Worm (Caenorhabditis elegans) whole organism, young adult: ENCODE data around the gene Y54G2A.41.
"Not testable (repeated sequence)": the region's sequence is repeated elsewhere in the genome, so short reads cannot be mapped to it uniquely, and the experiment has no call there.

ENCODE experiments used
- B0019.2 ChIP-seq: fragments of 200-800 bp; sonication (Bioruptor generic); conservative IDR thresholded peaks from 2 replicates; pipeline ENCODE4 v1.3.6; 2022; ENCODE audit warnings: missing genetic modification reagents, missing genetic modification characterization, missing compliant biosample characterization
- D2030.7 ChIP-seq: fragments of 200-800 bp; sonication (Bioruptor generic); IDR thresholded peaks from 2 replicates; pipeline ENCODE4 v1.3.6; 2022; ENCODE audit warnings: missing genetic modification reagents, missing genetic modification characterization, missing compliant biosample characterization
- F33H1.4 ChIP-seq: fragments of 200-800 bp; sonication (Bioruptor generic); IDR thresholded peaks from 2 replicates; pipeline ENCODE4 v1.3.6; 2022; ENCODE audit warnings: missing genetic modification reagents, missing genetic modification characterization, missing compliant biosample characterization
- F39B2.1 ChIP-seq: fragments of 200-800 bp; sonication (Bioruptor generic); IDR thresholded peaks from 2 replicates; pipeline ENCODE4 v1.3.6; 2022; ENCODE audit warnings: missing genetic modification reagents, missing genetic modification characterization, missing compliant biosample characterization
- Y53F4B.3 ChIP-seq: fragments of 200-800 bp; sonication (Bioruptor generic); IDR thresholded peaks from 2 replicates; pipeline ENCODE4 v1.3.6; 2022; ENCODE audit warnings: missing genetic modification reagents, missing genetic modification characterization, missing compliant biosample characterization
- Y53G8AR.9 ChIP-seq: fragments of 200-800 bp; sonication (Bioruptor generic); conservative IDR thresholded peaks from 2 replicates; pipeline ENCODE4 v1.3.6; 2022; ENCODE audit warnings: missing genetic modification reagents, missing genetic modification characterization, missing compliant biosample characterization
- Y56A3A.18 ChIP-seq: fragments of 200-800 bp; sonication (Bioruptor generic); IDR thresholded peaks from 2 replicates; pipeline ENCODE4 v1.3.6; 2022; ENCODE audit warnings: missing genetic modification reagents, missing genetic modification characterization, missing compliant biosample characterization
- Y79H2A.3 ChIP-seq: fragments of 200-800 bp; sonication (Bioruptor generic); conservative IDR thresholded peaks from 2 replicates; pipeline ENCODE4 v1.3.6; 2022; ENCODE audit warnings: missing genetic modification reagents, missing genetic modification characterization, missing compliant biosample characterization
- Y95B8A.8 ChIP-seq: fragments of 200-800 bp; sonication (Bioruptor generic); IDR thresholded peaks from 2 replicates; pipeline ENCODE4 v1.3.6; 2022; ENCODE audit warnings: missing genetic modification reagents, missing genetic modification characterization, missing compliant biosample characterization
- aptf-3 ChIP-seq: fragments of 200-800 bp; sonication (Bioruptor generic); IDR thresholded peaks from 2 replicates; pipeline ENCODE4 v1.3.6; 2022; ENCODE audit warnings: missing genetic modification characterization, missing compliant biosample characterization
- attf-3 ChIP-seq: fragments of 200-800 bp; sonication (Bioruptor generic); conservative IDR thresholded peaks from 2 replicates; pipeline ENCODE4 v1.3.6; 2022; ENCODE audit warnings: missing genetic modification reagents, missing genetic modification characterization, missing compliant biosample characterization
- attf-6 ChIP-seq: fragments of 200-800 bp; sonication (Bioruptor generic); IDR thresholded peaks from 2 replicates; pipeline ENCODE4 v1.3.6; 2022; ENCODE audit warnings: missing genetic modification reagents, missing genetic modification characterization, missing compliant biosample characterization
- bed-1 ChIP-seq: fragments of 200-800 bp; sonication (Bioruptor generic); IDR thresholded peaks from 2 replicates; pipeline ENCODE4 v1.3.6; 2022; ENCODE audit warnings: missing genetic modification reagents, missing genetic modification characterization, missing compliant biosample characterization
- ceh-100 ChIP-seq: fragments of 200-800 bp; sonication (Bioruptor generic); IDR thresholded peaks from 2 replicates; pipeline ENCODE4 v1.3.6; 2022; ENCODE audit warnings: missing genetic modification reagents, missing genetic modification characterization, missing compliant biosample characterization
- ceh-40 ChIP-seq: fragments of 200-800 bp; sonication (Bioruptor generic); IDR thresholded peaks from 2 replicates; pipeline ENCODE4 v1.3.6; 2022; ENCODE audit warnings: missing genetic modification characterization, missing compliant biosample characterization
- ceh-91 ChIP-seq: fragments of 200-800 bp; sonication (Bioruptor generic); IDR thresholded peaks from 2 replicates; pipeline ENCODE4 v1.3.6; 2022; ENCODE audit warnings: missing genetic modification reagents, missing genetic modification characterization, missing compliant biosample characterization
- chd-7 ChIP-seq: sonication (generic microtip); optimal IDR thresholded peaks from 2 replicates; lab custom pipeline; 2016; ENCODE audit warnings: mild to moderate bottlenecking, missing genetic modification characterization, moderate library complexity, missing compliant biosample characterization
- dox-1 ChIP-seq: fragments of 200-800 bp; sonication (Bioruptor generic); IDR thresholded peaks from 2 replicates; pipeline ENCODE4 v1.3.6; 2022; ENCODE audit warnings: missing genetic modification reagents, missing genetic modification characterization, missing compliant biosample characterization
- egl-18 ChIP-seq: fragments of 200-800 bp; sonication (Bioruptor generic); IDR thresholded peaks from 2 replicates; pipeline ENCODE4 v1.3.6; 2022; ENCODE audit warnings: missing genetic modification reagents, missing genetic modification characterization, missing compliant biosample characterization
- egrh-3 ChIP-seq: fragments of 200-800 bp; sonication (Bioruptor generic); IDR thresholded peaks from 2 replicates; pipeline ENCODE4 v1.3.6; 2022; ENCODE audit warnings: missing genetic modification reagents, missing genetic modification characterization, missing compliant biosample characterization
- ekl-4 ChIP-seq: fragments of 200-800 bp; sonication (Bioruptor generic); IDR thresholded peaks from 2 replicates; pipeline ENCODE4 v1.3.6; 2022; ENCODE audit warnings: missing genetic modification reagents, missing genetic modification characterization, missing compliant biosample characterization
- hsf-1 ChIP-seq: fragments of 200-800 bp; sonication (Bioruptor generic); IDR thresholded peaks from 2 replicates; pipeline ENCODE4 v1.3.6; 2022; ENCODE audit warnings: missing genetic modification reagents, missing genetic modification characterization, missing compliant biosample characterization
- let-526 ChIP-seq: fragments of 200-800 bp; sonication (Bioruptor generic); IDR thresholded peaks from 2 replicates; pipeline ENCODE4 v1.3.6; 2022; ENCODE audit warnings: missing genetic modification reagents, missing genetic modification characterization, missing compliant biosample characterization
- lin-26 ChIP-seq: fragments of 200-800 bp; sonication (Bioruptor generic); IDR thresholded peaks from 2 replicates; pipeline ENCODE4 v1.3.6; 2022; ENCODE audit warnings: missing genetic modification reagents, missing genetic modification characterization, missing compliant biosample characterization
- madf-3 ChIP-seq: fragments of 200-800 bp; sonication (Bioruptor generic); IDR thresholded peaks from 2 replicates; pipeline ENCODE4 v1.3.6; 2022; ENCODE audit warnings: missing genetic modification reagents, missing genetic modification characterization, missing compliant biosample characterization
- madf-6 ChIP-seq: fragments of 200-800 bp; sonication (Bioruptor generic); IDR thresholded peaks from 2 replicates; pipeline ENCODE4 v1.3.6; 2022; ENCODE audit warnings: missing genetic modification reagents, missing genetic modification characterization, missing compliant biosample characterization
- madf-8 ChIP-seq: fragments of 200-800 bp; sonication (Bioruptor generic); conservative IDR thresholded peaks from 2 replicates; pipeline ENCODE4 v1.3.6; 2022; ENCODE audit warnings: missing genetic modification reagents, missing genetic modification characterization, missing compliant biosample characterization
- mcd-1 ChIP-seq: fragments of 200-800 bp; sonication (Bioruptor generic); IDR thresholded peaks from 2 replicates; pipeline ENCODE4 v1.3.6; 2022; ENCODE audit warnings: missing genetic modification reagents, missing genetic modification characterization, missing compliant biosample characterization
- nfyb-1 ChIP-seq: fragments of 200-800 bp; sonication (Bioruptor generic); IDR thresholded peaks from 2 replicates; pipeline ENCODE4 v1.3.6; 2022; ENCODE audit warnings: missing genetic modification reagents, missing genetic modification characterization, missing compliant biosample characterization
- pbrm-1 ChIP-seq: fragments of 200-800 bp; sonication (Bioruptor generic); IDR thresholded peaks from 2 replicates; pipeline ENCODE4 v1.3.6; 2022; ENCODE audit warnings: missing genetic modification reagents, missing genetic modification characterization, missing compliant biosample characterization
- rcor-1 ChIP-seq: fragments of 200-800 bp; sonication (Bioruptor generic); IDR thresholded peaks from 2 replicates; pipeline ENCODE4 v1.3.6; 2022; ENCODE audit warnings: missing genetic modification reagents, missing genetic modification characterization, missing compliant biosample characterization
- rpc-1 ChIP-seq, 2 experiments: fragments of 150-350 bp in 1 of 2; sonication (generic microtip) in 1 of 2; optimal IDR thresholded peaks; 2 replicates each; lab custom pipeline; 2014 to 2018; ENCODE audit warnings: missing biosample characterization in 1 of 2, missing genetic modification characterization in 1 of 2, missing genetic modification reagents in 1 of 2, missing genotype in 1 of 2
- sptf-2 ChIP-seq: fragments of 200-800 bp; sonication (Bioruptor generic); optimal IDR thresholded peaks from 2 replicates; lab custom pipeline; 2018; ENCODE audit warnings: mild to moderate bottlenecking, missing genetic modification characterization, missing compliant biosample characterization
- tbp1 ChIP-seq: fragments of 200-800 bp; sonication (Bioruptor generic); optimal IDR thresholded peaks from 2 replicates; lab custom pipeline; 2018; ENCODE audit warnings: mild to moderate bottlenecking, missing genetic modification characterization, missing compliant biosample characterization
- ztf-25 ChIP-seq: fragments of 200-800 bp; sonication (Bioruptor generic); IDR thresholded peaks from 2 replicates; pipeline ENCODE4 v1.3.6; 2022; ENCODE audit warnings: missing genetic modification reagents, missing genetic modification characterization, missing compliant biosample characterization
- ztf-28 ChIP-seq: fragments of 200-800 bp; sonication (Bioruptor generic); IDR thresholded peaks from 2 replicates; pipeline ENCODE4 v1.3.6; 2022; ENCODE audit warnings: missing genetic modification reagents, missing genetic modification characterization, missing compliant biosample characterization

Gene Y54G2A.41

ce11 chrIV:2755472-2755871, 3.8 kb downstream of the Y54G2A.41 start (continued):
- TF ChIP-seq Y79H2A.3 (GFP tag; lab: Robert Waterston, UW): peak; percentile 71; the same call in 1 of the 2 replicates
- peak; percentile 87 for TF ChIP-seq aptf-3 (GFP tag; lab: Robert Waterston, UW)
- TF ChIP-seq egl-18 (GFP tag; lab: Robert Waterston, UW): peak; percentile 67; the same call in 1 of the 2 replicates
- peak; percentile 53; the same call in 1 of the 2 replicates for TF ChIP-seq rcor-1 (GFP tag; lab: Robert Waterston, UW)
- peak; percentile 34; the same call in 1 of the 2 replicates for TF ChIP-seq B0019.2 (GFP tag; lab: Robert Waterston, UW)
- TF ChIP-seq madf-3 (GFP tag; lab: Robert Waterston, UW): peak; percentile 72; the same call in 1 of the 2 replicates
- peak; percentile 50; the same call in 1 of the 2 replicates for TF ChIP-seq ceh-100 (GFP tag; lab: Robert Waterston, UW)
- TF ChIP-seq Y95B8A.8 (GFP tag; lab: Robert Waterston, UW): peak; percentile 86
- TF ChIP-seq madf-6 (GFP tag; lab: Robert Waterston, UW): peak; percentile 63
- 0 out of 2 replicates have a peak, but pooled peaks have one; percentile 58 for TF ChIP-seq ztf-25 (GFP tag; lab: Robert Waterston, UW)
- peak; percentile 49 for TF ChIP-seq Y56A3A.18

ce11 chrIV:2756073-2756472, 4.4 kb downstream of the Y54G2A.41 start:
- TF ChIP-seq F33H1.4: peak; percentile 30; the same call in 1 of the 2 replicates
- TF ChIP-seq Y53G8AR.9 (GFP tag; lab: Robert Waterston, UW): peak; percentile 66; the same call in 1 of the 2 replicates
- peak; percentile 79; the same call in 1 of the 2 replicates for TF ChIP-seq Y53F4B.3 (GFP tag; lab: Robert Waterston, UW)
- peak; percentile 59; the same call in 1 of the 2 replicates for TF ChIP-seq Y56A3A.18
- TF ChIP-seq Y95B8A.8 (GFP tag; lab: Robert Waterston, UW): peak; percentile 88
- peak; percentile 93 for TF ChIP-seq ekl-4 (GFP tag; lab: Robert Waterston, UW)
- TF ChIP-seq dox-1 (GFP tag; lab: Robert Waterston, UW): peak; percentile 95
- peak; percentile 24; the same call in 1 of the 2 replicates for TF ChIP-seq madf-8
- TF ChIP-seq madf-3 (GFP tag; lab: Robert Waterston, UW): peak; percentile 73; the same call in 1 of the 2 replicates
- TF ChIP-seq mcd-1 (GFP tag; lab: Robert Waterston, UW): peak; percentile 29; the same call in 1 of the 2 replicates
- peak; percentile 32 for TF ChIP-seq rpc-1 (optimal IDR thresholded peaks at IDR 0.05; lab: Kevin White, UChicago)
- TF ChIP-seq rpc-1 (tag; optimal IDR thresholded peaks at IDR 0.05; lab: Kevin White, UChicago): not testable (repeated sequence)
- TF ChIP-seq bed-1 (GFP tag; lab: Robert Waterston, UW): 0 out of 2 replicates have a peak, but pooled peaks have one; percentile 46
- peak; percentile 74 for TF ChIP-seq B0019.2 (GFP tag; lab: Robert Waterston, UW)
- peak; percentile 67 for TF ChIP-seq egrh-3 (GFP tag; lab: Robert Waterston, UW)
- TF ChIP-seq D2030.7 (GFP tag; lab: Robert Waterston, UW): peak; percentile 84
- TF ChIP-seq attf-6 (GFP tag; lab: Robert Waterston, UW): peak; percentile 84
- TF ChIP-seq nfyb-1 (GFP tag; lab: Robert Waterston, UW): peak; percentile 81
- peak; percentile 73 for TF ChIP-seq lin-26 (GFP tag; lab: Robert Waterston, UW)
- TF ChIP-seq ceh-91 (GFP tag; lab: Robert Waterston, UW): peak; percentile 68
- TF ChIP-seq F39B2.1 (GFP tag; lab: Robert Waterston, UW): peak; percentile 73; the same call in 1 of the 2 replicates
- TF ChIP-seq madf-6 (GFP tag; lab: Robert Waterston, UW): peak; percentile 66
- peak; percentile 55; the same call in 1 of the 2 replicates for TF ChIP-seq attf-3 (GFP tag; lab: Robert Waterston, UW)
- peak; percentile 80 for TF ChIP-seq rcor-1 (GFP tag; lab: Robert Waterston, UW)
- peak; percentile 8; the same call in 1 of the 2 replicates for TF ChIP-seq ztf-28
- peak; percentile 82 for TF ChIP-seq pbrm-1 (GFP tag; lab: Robert Waterston, UW)
- peak; percentile 99 for TF ChIP-seq hsf-1 (GFP tag; lab: Robert Waterston, UW)
- peak; percentile 94 for TF ChIP-seq Y79H2A.3 (GFP tag; lab: Robert Waterston, UW)
- TF ChIP-seq ceh-100 (GFP tag; lab: Robert Waterston, UW): peak; percentile 70
- peak; percentile 86 for TF ChIP-seq ceh-40
- TF ChIP-seq let-526: 0 out of 2 replicates have a peak, but pooled peaks have one; percentile 29

- TF ChIP-seq lin-26 (GFP tag; lab: Robert Waterston, UW) (no peak), tbp1 (GFP tag; lab: Kevin White, UChicago) (peak; percentile 56), sptf-2 (GFP tag; lab: Kevin White, UChicago) (no peak), chd-7 (tag; lab: Kevin White, UChicago) (no peak), rpc-1 (optimal IDR thresholded peaks at IDR 0.05; lab: Kevin White, UChicago) (no peak), rpc-1 (tag; optimal IDR thresholded peaks at IDR 0.05; lab: Kevin White, UChicago) (peak; percentile 39)
Measured at ce11 chrIV:2758079-2758478, 6.4 kb downstream of the Y54G2A.41 start.
